Worm (Caenorhabditis elegans): ENCODE results near the gene C04E6.5.

ce11 chrV:5891204-5891603 lies 10.7 kb upstream of the C04E6.5 start:
- TF ChIP-seq ceh-9 (tag; optimal IDR thresholded peaks at IDR 0.05) (no peak), nhr-11 (tag; optimal IDR thresholded peaks at IDR 0.05) (no peak)
